Fruit fly (Drosophila melanogaster): ENCODE results near the gene CG7453.

The CG7453 gene

dm6 chrX:19174850-19175571 lies 5.0 kb upstream of the CG7453 start, which contains the start of gene CG33939 (continued):
- TF ChIP-seq NC2α (GFP tag; optimal IDR thresholded peaks at IDR 0.05): no peak
- no peak for TF ChIP-seq CG13775 (GFP tag; optimal IDR thresholded peaks at IDR 0.05)
- TF ChIP-seq Nf-YB (GFP tag; optimal IDR thresholded peaks at IDR 0.05): no peak
- TF ChIP-seq dimm (GFP tag; IDR thresholded peaks at IDR 0.05): no peak
- no peak for TF ChIP-seq Usf (GFP tag; optimal IDR thresholded peaks at IDR 0.05)
- peak; percentile 22 for TF ChIP-seq nom (GFP tag; optimal IDR thresholded peaks at IDR 0.05)
- no peak for TF ChIP-seq CG30431 (GFP tag; optimal IDR thresholded peaks at IDR 0.05)
- 0 out of 4 replicates have a peak, but pooled peaks have one; percentile 73 for TF ChIP-seq chinmo (GFP tag; IDR thresholded peaks at IDR 0.05; ENCODE audit: partially characterized antibody)
- no peak for TF ChIP-seq crp (GFP tag; optimal IDR thresholded peaks at IDR 0.05)
- no peak for TF ChIP-seq tx (GFP tag; optimal IDR thresholded peaks at IDR 0.05)
- TF ChIP-seq CG31224 (GFP tag; IDR thresholded peaks at IDR 0.05): no peak
- TF ChIP-seq amos (GFP tag; IDR thresholded peaks at IDR 0.05; ENCODE audit: partially characterized antibody): no peak; the same call in 1 of the 2 replicates
- no peak for TF ChIP-seq CG1832 (GFP tag; optimal IDR thresholded peaks at IDR 0.05)
- TF ChIP-seq so (GFP tag; IDR thresholded peaks at IDR 0.05): no peak
- no peak for TF ChIP-seq Hey (tag; optimal IDR thresholded peaks at IDR 0.05)
- TF ChIP-seq peb (GFP tag; IDR thresholded peaks at IDR 0.05): no peak
- no peak for TF ChIP-seq Myb (GFP tag; optimal IDR thresholded peaks at IDR 0.05)
- no peak for TF ChIP-seq Aef1 (GFP tag; IDR thresholded peaks at IDR 0.05)
- no peak for TF ChIP-seq CG7786 (GFP tag; optimal IDR thresholded peaks at IDR 0.05)
- TF ChIP-seq CG15696 (tag; optimal IDR thresholded peaks at IDR 0.05): no peak
- TF ChIP-seq mirr (GFP tag; optimal IDR thresholded peaks at IDR 0.05): no peak
- TF ChIP-seq CG11247 (GFP tag; IDR thresholded peaks at IDR 0.05): no peak
- TF ChIP-seq Rx (GFP tag; IDR thresholded peaks at IDR 0.05): no peak
- TF ChIP-seq zfh2 (GFP tag; optimal IDR thresholded peaks at IDR 0.05): no peak
- no peak for TF ChIP-seq CG15073 (GFP tag; optimal IDR thresholded peaks at IDR 0.05)
- no peak for TF ChIP-seq exex (tag; optimal IDR thresholded peaks at IDR 0.05)
- TF ChIP-seq Gug (GFP tag; IDR thresholded peaks at IDR 0.05): no peak
- TF ChIP-seq Med (GFP tag): no peak
- no peak for TF ChIP-seq pfk (GFP tag; optimal IDR thresholded peaks at IDR 0.05)
- peak; percentile 65 for TF ChIP-seq Tbp (GFP tag; optimal IDR thresholded peaks at IDR 0.05)
- no peak for TF ChIP-seq CG11696 (GFP tag; IDR thresholded peaks at IDR 0.05)
- no peak for TF ChIP-seq Nf-YA (GFP tag; IDR thresholded peaks at IDR 0.05)
- peak; percentile 8; the same call in 1 of the 2 replicates for TF ChIP-seq CG13287 (GFP tag; IDR thresholded peaks at IDR 0.05; ENCODE audit: partially characterized antibody)
- no peak for TF ChIP-seq CG17385 (GFP tag; optimal IDR thresholded peaks at IDR 0.05)
- TF ChIP-seq br (optimal IDR thresholded peaks at IDR 0.05): no peak
- TF ChIP-seq dati (GFP tag; IDR thresholded peaks at IDR 0.05): no peak
- no peak for TF ChIP-seq Hmx (GFP tag; optimal IDR thresholded peaks at IDR 0.05)
- TF ChIP-seq CG10543 (GFP tag; optimal IDR thresholded peaks at IDR 0.05): no peak
- no peak for TF ChIP-seq phol (tag; optimal IDR thresholded peaks at IDR 0.05)
- TF ChIP-seq Trl (optimal IDR thresholded peaks at IDR 0.05): peak in 1 of 2 experiments; percentile 1
- no peak for TF ChIP-seq Trl (GFP tag; optimal IDR thresholded peaks at IDR 0.05)
- no peak for TF ChIP-seq BtbVII (GFP tag; optimal IDR thresholded peaks at IDR 0.05)
- TF ChIP-seq CG2116 (GFP tag; optimal IDR thresholded peaks at IDR 0.05): no peak
- no peak for TF ChIP-seq CG5245 (GFP tag; optimal IDR thresholded peaks at IDR 0.05)
- TF ChIP-seq mam (GFP tag; optimal IDR thresholded peaks at IDR 0.05): no peak
- peak; percentile 99 for TF ChIP-seq CG8359 (GFP tag; optimal IDR thresholded peaks at IDR 0.05; ENCODE audit: borderline replicate concordance)
- TF ChIP-seq stwl (tag; optimal IDR thresholded peaks at IDR 0.05): no peak
- no peak for TF ChIP-seq chn (GFP tag; optimal IDR thresholded peaks at IDR 0.05)
- no peak for TF ChIP-seq yki (optimal IDR thresholded peaks at IDR 0.05)
- no peak for TF ChIP-seq otp (GFP tag; IDR thresholded peaks at IDR 0.05)
- no peak for TF ChIP-seq CG14014 (GFP tag; IDR thresholded peaks at IDR 0.05)
- TF ChIP-seq ftz-f1 (GFP tag; optimal IDR thresholded peaks at IDR 0.05): peak; percentile 9
